Worm (Caenorhabditis elegans): ENCODE data around the gene F14B8.4.

- TF ChIP-seq athp-1 (tag; optimal IDR thresholded peaks at IDR 0.05) (no peak), lin-54 (GFP tag; optimal IDR thresholded peaks at IDR 0.05) (no peak), snpc-1.3 (tag; optimal IDR thresholded peaks at IDR 0.05; ENCODE audit: insufficient read depth) (no peak), F49E8.2 (tag; optimal IDR thresholded peaks at IDR 0.05; ENCODE audit: insufficient read depth) (no peak), madf-6 (GFP tag; IDR thresholded peaks at IDR 0.05) (no peak), unc-62 (GFP tag; optimal IDR thresholded peaks at IDR 0.05) (no peak), akir-1 (GFP tag; optimal IDR thresholded peaks at IDR 0.05) (no peak), ekl-4 (GFP tag; IDR thresholded peaks at IDR 0.05) (no peak), snpc-1.1 (tag; optimal IDR thresholded peaks at IDR 0.05; ENCODE audit: insufficient read depth) (no peak)
Observed at ce11 chrX:6901078-6901477, 1.3 kb upstream of the F14B8.4 start, which contains the start of gene pes-23.

Data from whole organism, young adult.